Fruit fly (Drosophila melanogaster) whole organism, embryonic: Measurements from ENCODE around the gene CG32189.

Source experiments
- BEAF-32 ChIP-seq: fragments of 200-800 bp; sonication (Bioruptor generic); optimal IDR thresholded peaks from 3 replicates; lab custom pipeline; 2017; ENCODE audit warnings: missing biosample characterization, missing genetic modification characterization, mild to moderate bottlenecking, moderate library complexity, missing genetic modification reagents
- Bdp1 ChIP-seq: fragments of 200-800 bp; sonication (Bioruptor generic); optimal IDR thresholded peaks from 3 replicates; lab custom pipeline; 2016; ENCODE audit warnings: missing biosample characterization, missing genetic modification characterization
- CG12071 ChIP-seq: fragments of 200-800 bp; sonication (Bioruptor generic); optimal IDR thresholded peaks from 3 replicates; lab custom pipeline; 2018; ENCODE audit warnings: missing biosample characterization, mild to moderate bottlenecking, missing genetic modification characterization
- CG12104 ChIP-seq: fragments of 200-800 bp; sonication (Bioruptor generic); optimal IDR thresholded peaks from 3 replicates; lab custom pipeline; 2016; ENCODE audit warnings: missing biosample characterization, missing genetic modification characterization
- CG13287 ChIP-seq: fragments of 200-800 bp; sonication (Bioruptor generic); IDR thresholded peaks from 2 replicates; pipeline ENCODE4 v1.3.6; 2022; ENCODE audit warnings: missing biosample characterization, missing genetic modification characterization; ENCODE audit not compliant: partially characterized antibody
- CG1647 ChIP-seq: fragments of 200-800 bp; sonication (Bioruptor generic); optimal IDR thresholded peaks from 3 replicates; lab custom pipeline; 2016; ENCODE audit warnings: missing biosample characterization, missing genetic modification characterization
- CG17186 ChIP-seq: fragments of 200-800 bp; sonication (Bioruptor generic); optimal IDR thresholded peaks from 3 replicates; lab custom pipeline; 2017; ENCODE audit warnings: missing biosample characterization, missing genetic modification reagents, missing genetic modification characterization
- CG18262 ChIP-seq: fragments of 200-800 bp; optimal IDR thresholded peaks from 3 replicates; lab custom pipeline; 2019; ENCODE audit warnings: missing biosample characterization, mild to moderate bottlenecking, missing genetic modification characterization, moderate library complexity
- CG18619 ChIP-seq: fragments of 200-800 bp; sonication (Bioruptor generic); optimal IDR thresholded peaks from 3 replicates; lab custom pipeline; 2017; ENCODE audit warnings: missing biosample characterization, mild to moderate bottlenecking, missing genetic modification characterization
- CG18764 ChIP-seq: fragments of 200-800 bp; sonication (Bioruptor generic); optimal IDR thresholded peaks from 3 replicates; lab custom pipeline; 2016; ENCODE audit warnings: missing biosample characterization, missing genetic modification characterization
- CG2712 ChIP-seq: fragments of 200-800 bp; optimal IDR thresholded peaks from 3 replicates; lab custom pipeline; 2019; ENCODE audit warnings: missing biosample characterization, mild to moderate bottlenecking, missing genetic modification characterization, moderate library complexity
- CG30431 ChIP-seq: fragments of 200-800 bp; sonication (Bioruptor generic); optimal IDR thresholded peaks from 2 replicates; lab custom pipeline; 2017; ENCODE audit warnings: missing biosample characterization, missing genetic modification characterization
- CG3407 ChIP-seq: fragments of 200-800 bp; sonication (Bioruptor generic); optimal IDR thresholded peaks from 2 replicates; lab custom pipeline; 2018; ENCODE audit warnings: missing biosample characterization, mild to moderate bottlenecking, missing genetic modification characterization
- CG3847 ChIP-seq: fragments of 200-800 bp; sonication (Bioruptor generic); IDR thresholded peaks from 2 replicates; pipeline ENCODE4 v1.3.6; 2022; ENCODE audit warnings: missing biosample characterization, missing genetic modification characterization
- CG42726 ChIP-seq: fragments of 200-800 bp; sonication (Bioruptor generic); IDR thresholded peaks from 2 replicates; pipeline ENCODE4 v1.3.6; 2022; ENCODE audit warnings: missing biosample characterization, missing genetic modification characterization; ENCODE audit not compliant: partially characterized antibody
- CG6175 ChIP-seq: fragments of 200-800 bp; sonication (Bioruptor generic); IDR thresholded peaks from 3 replicates; pipeline ENCODE4 v1.3.6; 2022; ENCODE audit warnings: missing biosample characterization, missing genetic modification characterization
- CG6254 ChIP-seq: fragments of 200-800 bp; sonication (Bioruptor generic); optimal IDR thresholded peaks from 3 replicates; lab custom pipeline; 2017; ENCODE audit warnings: mild to moderate bottlenecking, missing biosample characterization, missing genetic modification reagents, missing genetic modification characterization
- CG7928 ChIP-seq: fragments of 200-800 bp; sonication (Bioruptor generic); optimal IDR thresholded peaks from 2 replicates; lab custom pipeline; 2017; ENCODE audit warnings: missing biosample characterization, mild to moderate bottlenecking, missing genetic modification characterization
- CG8478 ChIP-seq: fragments of >200 bp; optimal IDR thresholded peaks from 2 replicates; lab custom pipeline; 2018
- HLH54F ChIP-seq: fragments of 200-800 bp; sonication (Bioruptor generic); optimal IDR thresholded peaks from 3 replicates; lab custom pipeline; 2016; ENCODE audit warnings: missing biosample characterization, missing genetic modification characterization
- Hr39 ChIP-seq: fragments of >200 bp; optimal IDR thresholded peaks from 2 replicates; lab custom pipeline; 2017
- Ptx1 ChIP-seq: fragments of 200-800 bp; sonication (Bioruptor generic); IDR thresholded peaks from 2 replicates; pipeline ENCODE4 v1.3.6; 2022; ENCODE audit warnings: missing biosample characterization, missing genetic modification characterization
- Ssrp ChIP-seq: fragments of 200-800 bp; sonication (Bioruptor generic); optimal IDR thresholded peaks from 2 replicates; lab custom pipeline; 2018; ENCODE audit warnings: missing biosample characterization, mild to moderate bottlenecking, missing genetic modification characterization, moderate library complexity
- Stat92E ChIP-seq, 3 experiments: fragments of >200 bp in 2 of 3; fragments of 200-800 bp in 1 of 3; sonication (Bioruptor generic) in 1 of 3; optimal IDR thresholded peaks; 2 replicates each; lab custom pipeline; 2017 to 2019; ENCODE audit warnings: missing biosample characterization in 3 of 3, missing genetic modification characterization in 3 of 3, mild to moderate bottlenecking in 1 of 3, moderate library complexity in 1 of 3
- Taf1 ChIP-seq: fragments of 200-800 bp; sonication (Bioruptor generic); IDR thresholded peaks from 2 replicates; pipeline ENCODE4 v1.3.6; 2022; ENCODE audit warnings: missing biosample characterization, missing genetic modification characterization
- al ChIP-seq: fragments of 200-800 bp; sonication (Bioruptor generic); IDR thresholded peaks from 2 replicates; pipeline ENCODE4 v1.3.6; 2022; ENCODE audit warnings: missing biosample characterization, missing genetic modification characterization
- ap ChIP-seq: fragments of 200-800 bp; sonication (Bioruptor generic); IDR thresholded peaks from 2 replicates; pipeline ENCODE4 v1.3.6; 2022; ENCODE audit warnings: missing biosample characterization, missing genetic modification characterization
- bowl ChIP-seq: fragments of 200-800 bp; sonication (Bioruptor generic); IDR thresholded peaks from 2 replicates; pipeline ENCODE4 v1.3.6; 2022; ENCODE audit warnings: missing biosample characterization, missing genetic modification characterization
- chif ChIP-seq, 2 experiments: fragments of 200-800 bp; sonication (Bioruptor generic); optimal IDR thresholded peaks; 3 replicates each; lab custom pipeline; 2016; ENCODE audit warnings: missing biosample characterization in 2 of 2, missing genetic modification characterization in 2 of 2
- ems ChIP-seq: fragments of 200-800 bp; sonication (Bioruptor generic); optimal IDR thresholded peaks from 3 replicates; lab custom pipeline; 2016; ENCODE audit warnings: missing biosample characterization, missing genetic modification characterization
- gcm ChIP-seq: fragments of 200-800 bp; sonication (Bioruptor generic); optimal IDR thresholded peaks from 2 replicates; lab custom pipeline; 2019; ENCODE audit warnings: missing biosample characterization, mild to moderate bottlenecking, missing genetic modification characterization, moderate library complexity
- hth ChIP-seq: fragments of >200 bp; optimal IDR thresholded peaks from 2 replicates; lab custom pipeline; 2017; ENCODE audit warnings: inconsistent platforms
- kay ChIP-seq: fragments of 200-800 bp; sonication (Bioruptor generic); optimal IDR thresholded peaks from 2 replicates; lab custom pipeline; 2016; ENCODE audit warnings: missing biosample characterization, missing genetic modification characterization
- klu ChIP-seq: fragments of 200-800 bp; sonication (Bioruptor generic); IDR thresholded peaks from 2 replicates; pipeline ENCODE4 v1.3.6; 2022; ENCODE audit warnings: missing biosample characterization, missing genetic modification characterization
- lilli ChIP-seq: fragments of 200-800 bp; sonication (Bioruptor generic); optimal IDR thresholded peaks from 3 replicates; lab custom pipeline; 2016; ENCODE audit warnings: missing biosample characterization, missing genetic modification characterization
- lov ChIP-seq, 2 experiments: fragments of 200-800 bp in 1 of 2; fragments of >200 bp in 1 of 2; sonication (Bioruptor generic) in 1 of 2; IDR thresholded peaks in 1 of 2; optimal IDR thresholded peaks in 1 of 2; 2 replicates in 1 of 2; 3 replicates in 1 of 2; pipeline versions ENCODE4 v1.3.6 to Lab custom; 2017 to 2022; ENCODE audit warnings: missing biosample characterization in 1 of 2, missing genetic modification characterization in 1 of 2
- mam ChIP-seq: fragments of 200-800 bp; sonication (Bioruptor generic); optimal IDR thresholded peaks from 3 replicates; lab custom pipeline; 2016; ENCODE audit warnings: missing biosample characterization, missing genetic modification characterization
- peb ChIP-seq: fragments of 200-800 bp; sonication (Bioruptor generic); IDR thresholded peaks from 2 replicates; pipeline ENCODE4 v1.3.6; 2022; ENCODE audit warnings: missing biosample characterization, missing genetic modification characterization
- prd ChIP-seq, 3 experiments: fragments of >200 bp in 2 of 3; fragments of 200-800 bp in 1 of 3; sonication (Bioruptor generic) in 1 of 3; optimal IDR thresholded peaks in 2 of 3; IDR thresholded peaks in 1 of 3; 2 replicates in 2 of 3; 3 replicates in 1 of 3; pipeline versions ENCODE4 v1.3.6 to Lab custom; 2017 to 2022; ENCODE audit warnings: missing biosample characterization in 1 of 3, missing genetic modification characterization in 1 of 3
- rib ChIP-seq: fragments of 200-800 bp; sonication (Bioruptor generic); IDR thresholded peaks from 2 replicates; pipeline ENCODE4 v1.3.6; 2022; ENCODE audit warnings: missing biosample characterization, missing genetic modification characterization
- schlank ChIP-seq: fragments of 200-800 bp; sonication (Bioruptor generic); optimal IDR thresholded peaks from 2 replicates; lab custom pipeline; 2018; ENCODE audit warnings: missing biosample characterization, mild to moderate bottlenecking, missing genetic modification characterization
- sna ChIP-seq: fragments of 200-800 bp; sonication (Bioruptor generic); IDR thresholded peaks from 2 replicates; pipeline ENCODE4 v1.3.6; 2022; ENCODE audit warnings: missing biosample characterization, missing genetic modification characterization; ENCODE audit not compliant: partially characterized antibody
- stc ChIP-seq: fragments of 200-800 bp; sonication (Bioruptor generic); IDR thresholded peaks from 2 replicates; pipeline ENCODE4 v1.3.6; 2022; ENCODE audit warnings: missing biosample characterization, missing genetic modification characterization
- tgo ChIP-seq: fragments of 200-800 bp; sonication (Bioruptor generic); IDR thresholded peaks from 3 replicates; pipeline ENCODE4 v1.3.6; 2022; ENCODE audit warnings: missing biosample characterization, missing genetic modification characterization
- trh ChIP-seq: fragments of 200-800 bp; sonication (Bioruptor generic); optimal IDR thresholded peaks from 2 replicates; lab custom pipeline; 2016; ENCODE audit warnings: missing biosample characterization, missing genetic modification characterization
- unpg ChIP-seq: fragments of 200-800 bp; sonication (Bioruptor generic); optimal IDR thresholded peaks from 3 replicates; lab custom pipeline; 2018; ENCODE audit warnings: missing biosample characterization, mild to moderate bottlenecking, missing genetic modification characterization, moderate library complexity
- vvl ChIP-seq: fragments of 200-800 bp; sonication (Bioruptor generic); IDR thresholded peaks from 2 replicates; pipeline ENCODE4 v1.3.6; 2022; ENCODE audit warnings: missing biosample characterization, missing genetic modification characterization
- zfh1 ChIP-seq: fragments of 200-800 bp; sonication (Bioruptor generic); IDR thresholded peaks from 3 replicates; pipeline ENCODE4 v1.3.6; 2022; ENCODE audit warnings: missing biosample characterization, missing genetic modification characterization

Gene CG32189

DNA sequence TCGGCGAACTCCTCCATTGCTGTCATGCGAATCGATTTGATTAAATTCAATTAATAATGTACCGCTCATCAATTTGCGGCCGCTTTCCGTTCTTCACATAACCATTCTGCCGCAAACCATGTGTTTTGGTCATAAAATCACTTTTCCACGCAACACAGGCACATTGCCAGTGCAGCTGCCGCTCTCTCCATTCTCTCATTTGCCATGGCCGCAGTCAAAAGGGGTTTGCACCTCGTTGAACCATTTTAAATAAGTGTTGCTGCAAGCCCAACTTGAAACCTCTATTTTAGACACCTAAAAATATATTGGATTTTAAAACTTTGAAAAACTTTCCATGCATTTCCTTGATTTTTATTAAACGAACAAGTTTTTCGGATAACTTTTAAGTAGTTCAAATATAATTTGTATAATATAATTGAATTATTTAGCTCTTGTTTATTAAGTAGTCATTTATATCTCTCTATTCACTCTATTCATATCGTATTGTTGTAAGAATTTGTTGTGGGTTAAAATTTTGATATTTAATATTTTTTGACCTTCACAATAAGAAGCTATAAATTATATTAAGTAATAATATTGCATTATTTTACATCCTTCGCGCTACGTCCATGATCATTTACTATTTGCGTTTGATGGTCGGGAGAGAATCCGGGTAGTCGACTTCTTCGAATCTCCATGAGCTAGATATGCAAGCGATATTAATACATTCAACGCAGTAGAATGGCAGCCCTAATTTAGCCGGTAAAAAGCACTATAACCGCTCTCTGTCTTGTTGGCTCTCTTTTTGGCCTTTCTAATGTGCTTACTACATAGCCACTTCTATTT lies 21.9 kb upstream of the CG32189 start, which contains the start of gene CG5535 (continued):
- TF ChIP-seq CG30431 (GFP tag; lab: Kevin White, UChicago) (peak; percentile 56), CG18619 (GFP tag; lab: Kevin White, UChicago) (peak; percentile 90), al (GFP tag; lab: Robert Waterston, UW) (peak; percentile 40; the same call in 1 of the 2 replicates), chif (GFP tag; optimal IDR thresholded peaks at IDR 0.05; lab: Kevin White, UChicago) (peak in 1 of 2 experiments; percentile 41), hth (no peak), CG17186 (GFP tag; lab: Kevin White, UChicago) (no peak), vvl (GFP tag; lab: Robert Waterston, UW) (peak; percentile 80), CG18764 (GFP tag; lab: Kevin White, UChicago) (peak; percentile 29), tgo (GFP tag; lab: Robert Waterston, UW) (peak; percentile 60; the same call in 2 of the 3 replicates), Bdp1 (GFP tag; lab: Kevin White, UChicago) (no peak), mam (GFP tag; lab: Kevin White, UChicago) (peak; percentile 57), CG18262 (tag; lab: Kevin White, UChicago) (peak; percentile 96), Hr39 (lab: Kevin White, UChicago) (no peak), lilli (GFP tag; lab: Kevin White, UChicago) (peak; percentile 64), CG3407 (GFP tag; lab: Kevin White, UChicago) (peak; percentile 40), lov (optimal IDR thresholded peaks at IDR 0.05; lab: Kevin White, UChicago) (no peak), lov (GFP tag; IDR thresholded peaks at IDR 0.05; lab: Robert Waterston, UW) (peak; percentile 82; the same call in 2 of the 3 replicates), CG6254 (peak; percentile 41), CG7928 (GFP tag; lab: Kevin White, UChicago) (no peak), stc (GFP tag; lab: Robert Waterston, UW) (peak; percentile 53), CG1647 (peak; percentile 24), gcm (GFP tag; lab: Kevin White, UChicago) (peak; percentile 68), zfh1 (GFP tag; lab: Robert Waterston, UW) (peak; percentile 76; the same call in 2 of the 3 replicates), CG13287 (GFP tag; lab: Robert Waterston, UW) (peak; percentile 10; the same call in 1 of the 2 replicates), ems (GFP tag; lab: Kevin White, UChicago) (peak; percentile 11), Taf1 (peak; percentile 49), HLH54F (peak; percentile 43), Ptx1 (GFP tag; lab: Robert Waterston, UW) (peak; percentile 60), BEAF-32 (GFP tag; lab: Kevin White, UChicago) (no peak), CG8478 (lab: Kevin White, UChicago) (no peak), unpg (GFP tag; lab: Kevin White, UChicago) (peak; percentile 76), CG3847 (GFP tag; lab: Robert Waterston, UW) (peak; percentile 51), CG6175 (GFP tag; lab: Robert Waterston, UW) (peak; percentile 35; the same call in 1 of the 3 replicates), bowl (GFP tag; lab: Robert Waterston, UW) (no peak), Ssrp (tag; lab: Kevin White, UChicago) (peak; percentile 87), ap (GFP tag; lab: Robert Waterston, UW) (peak; percentile 39; the same call in 1 of the 2 replicates), Stat92E (GFP tag; optimal IDR thresholded peaks at IDR 0.05; lab: Kevin White, UChicago) (peak in 1 of 3 experiments; percentile 12), CG42726 (GFP tag; lab: Robert Waterston, UW) (no peak), CG12104 (GFP tag; lab: Kevin White, UChicago) (peak; percentile 78), trh (GFP tag; lab: Kevin White, UChicago) (peak; percentile 49), peb (GFP tag; lab: Robert Waterston, UW) (0 out of 2 replicates have a peak, but pooled peaks have one; percentile 39), CG2712 (tag; lab: Kevin White, UChicago) (peak; percentile 86), CG12071 (peak; percentile 63), klu (peak; percentile 52), sna (GFP tag; lab: Robert Waterston, UW) (no peak), schlank (tag; lab: Kevin White, UChicago) (peak; percentile 65), rib (GFP tag; lab: Robert Waterston, UW) (peak; percentile 38), kay (peak; percentile 37), prd (optimal IDR thresholded peaks at IDR 0.05; lab: Kevin White, UChicago) (no peak), prd (GFP tag; IDR thresholded peaks at IDR 0.05; lab: Robert Waterston, UW) (peak; percentile 62)
